Worm (Caenorhabditis elegans): ENCODE measurements around the gene hpo-34.

ce11 chrX:11468814-11469213 is 50.1 kb downstream of the hpo-34 start:
- TF ChIP-seq ham-2 (GFP tag; optimal IDR thresholded peaks at IDR 0.05) (no peak), drap-1 (GFP tag; optimal IDR thresholded peaks at IDR 0.05) (no peak)
